Worm (Caenorhabditis elegans) whole organism, mixed stage, embryonic: ENCODE data around the gene fntb-1.

ENCODE experiments used
- blmp-1 ChIP-seq: fragments of 150-350 bp; optimal IDR thresholded peaks from 2 replicates; lab custom pipeline; 2014; ENCODE audit warnings: missing biosample characterization, missing genetic modification characterization
- ces-1 ChIP-seq: fragments of 150-350 bp; optimal IDR thresholded peaks from 2 replicates; lab custom pipeline; 2014; ENCODE audit warnings: missing biosample characterization, missing genetic modification reagents, missing genetic modification characterization
- hlh-1 ChIP-seq: fragments of 150-350 bp; optimal IDR thresholded peaks from 2 replicates; lab custom pipeline; 2014; ENCODE audit warnings: missing biosample characterization, missing genetic modification reagents, missing genetic modification characterization
- mep-1 ChIP-seq: fragments of 150-350 bp; optimal IDR thresholded peaks from 2 replicates; lab custom pipeline; 2017; ENCODE audit warnings: missing biosample characterization, missing genetic modification reagents, missing genetic modification characterization, inconsistent platforms
- nhr-12 ChIP-seq: fragments of 150-350 bp; optimal IDR thresholded peaks from 2 replicates; lab custom pipeline; 2014; ENCODE audit warnings: missing biosample characterization, missing genetic modification characterization
- nhr-28 ChIP-seq: fragments of 150-350 bp; optimal IDR thresholded peaks from 2 replicates; lab custom pipeline; 2014; ENCODE audit warnings: missing biosample characterization, missing genetic modification characterization
- nhr-76 ChIP-seq: sonication (generic microtip); optimal IDR thresholded peaks from 2 replicates; lab custom pipeline; 2017; ENCODE audit warnings: missing biosample characterization, missing genetic modification characterization
- pha-4 ChIP-seq: fragments of 150-350 bp; optimal IDR thresholded peaks from 2 replicates; lab custom pipeline; 2018; ENCODE audit warnings: missing biosample characterization, missing genetic modification reagents, missing genetic modification characterization
- unc-39 ChIP-seq: fragments of 150-350 bp; optimal IDR thresholded peaks from 2 replicates; lab custom pipeline; 2014; ENCODE audit warnings: missing biosample characterization, missing genetic modification characterization
- unc-62 ChIP-seq: fragments of 150-350 bp; optimal IDR thresholded peaks from 2 replicates; lab custom pipeline; 2014; ENCODE audit warnings: missing biosample characterization, missing genetic modification reagents, missing genetic modification characterization

ce11 chrV:14464368-14464767 lies 16.9 kb downstream of the fntb-1 start, which contains the start of gene F08H9.4:
- no peak for TF ChIP-seq pha-4 (tag; lab: Kevin White, UChicago)
- no peak for TF ChIP-seq unc-62
- TF ChIP-seq ces-1 (GFP tag; lab: Kevin White, UChicago), result no peak
- TF ChIP-seq nhr-28 (tag; lab: Kevin White, UChicago), result no peak
- no peak for TF ChIP-seq unc-39 (tag; lab: Kevin White, UChicago)
- no peak for TF ChIP-seq hlh-1 (tag; lab: Kevin White, UChicago)
- no peak for TF ChIP-seq blmp-1 (tag; lab: Kevin White, UChicago)
- TF ChIP-seq mep-1 (tag; lab: Kevin White, UChicago), result no peak
- no peak for TF ChIP-seq nhr-76 (tag; lab: Kevin White, UChicago)
- no peak for TF ChIP-seq nhr-12
